Worm (Caenorhabditis elegans) whole organism, midembryonic: Measurements from ENCODE around the gene spcs-3.
A peak's percentile ranks its signal among the peaks of the same experiment; 100 is the strongest.

Experiments used
- flt-1 ChIP-seq: fragments of 200-800 bp; sonication (Bioruptor generic); IDR thresholded peaks from 2 replicates; pipeline ENCODE4 v1.3.6; 2022; ENCODE audit warnings: missing genetic modification characterization, missing compliant biosample characterization
- klf-2 ChIP-seq: fragments of 200-800 bp; sonication (Bioruptor generic); conservative IDR thresholded peaks from 2 replicates; pipeline ENCODE4 v1.3.6; 2022; ENCODE audit warnings: missing genetic modification reagents, missing genetic modification characterization, missing compliant biosample characterization
- med-1 ChIP-seq: sonication (generic microtip); optimal IDR thresholded peaks from 2 replicates; lab custom pipeline; 2017; ENCODE audit warnings: missing genetic modification characterization, mild to moderate bottlenecking, missing compliant biosample characterization, antibody characterized with exemption, missing genetic modification reagents; ENCODE audit not compliant: insufficient read depth
- ref-1 ChIP-seq: fragments of 200-800 bp; sonication (Bioruptor generic); conservative IDR thresholded peaks from 2 replicates; pipeline ENCODE4 v1.3.6; 2022; ENCODE audit warnings: missing genetic modification reagents, missing genetic modification characterization, missing compliant biosample characterization
- tab-1 ChIP-seq: fragments of 200-800 bp; sonication (Bioruptor generic); IDR thresholded peaks from 2 replicates; pipeline ENCODE4 v1.3.6; 2022; ENCODE audit warnings: missing genetic modification characterization, missing compliant biosample characterization
- ztf-23 ChIP-seq: fragments of 200-800 bp; sonication (Bioruptor generic); IDR thresholded peaks from 2 replicates; pipeline ENCODE4 v1.3.6; 2022; ENCODE audit warnings: missing genetic modification reagents, missing genetic modification characterization, missing compliant biosample characterization
- ztf-29 ChIP-seq: fragments of 200-800 bp; sonication (Bioruptor generic); IDR thresholded peaks from 2 replicates; pipeline ENCODE4 v1.3.6; 2022; ENCODE audit warnings: missing genetic modification reagents, missing genetic modification characterization, missing compliant biosample characterization

- TF ChIP-seq ztf-23 (no peak), tab-1 (GFP tag; lab: Robert Waterston, UW) (no peak), med-1 (GFP tag; lab: Kevin White, UChicago) (no peak), flt-1 (GFP tag; lab: Robert Waterston, UW) (peak; percentile 80), ztf-29 (no peak), klf-2 (GFP tag; lab: Robert Waterston, UW) (no peak), ref-1 (GFP tag; lab: Robert Waterston, UW) (no peak)
Observed at ce11 chrIII:8069206-8069605, 24.4 kb downstream of the spcs-3 start.
